Worm (Caenorhabditis elegans) whole organism, young adult: Measurements from ENCODE around the gene col-78.

Experiments used
- D2030.7 ChIP-seq: fragments of 200-800 bp; sonication (Bioruptor generic); IDR thresholded peaks from 2 replicates; pipeline ENCODE4 v1.3.6; 2022; ENCODE audit warnings: missing genetic modification reagents, missing genetic modification characterization, missing compliant biosample characterization
- F52B5.7 ChIP-seq: sonication (generic microtip); optimal IDR thresholded peaks from 2 replicates; lab custom pipeline; 2016; ENCODE audit warnings: mild to moderate bottlenecking, missing genetic modification characterization, missing compliant biosample characterization
- K11D2.4 ChIP-seq: fragments of 200-800 bp; sonication (Bioruptor generic); IDR thresholded peaks from 2 replicates; pipeline ENCODE4 v1.3.6; 2022; ENCODE audit warnings: missing genetic modification reagents, missing genetic modification characterization, missing compliant biosample characterization
- K12H6.12 ChIP-seq: fragments of 200-800 bp; sonication (Bioruptor generic); optimal IDR thresholded peaks from 2 replicates; lab custom pipeline; 2018; ENCODE audit warnings: mild to moderate bottlenecking, missing genetic modification characterization, missing compliant biosample characterization
- T26A5.8 ChIP-seq: sonication (generic microtip); optimal IDR thresholded peaks from 2 replicates; lab custom pipeline; 2016; ENCODE audit warnings: missing genetic modification characterization, missing compliant biosample characterization
- Y53F4B.3 ChIP-seq: fragments of 200-800 bp; sonication (Bioruptor generic); IDR thresholded peaks from 2 replicates; pipeline ENCODE4 v1.3.6; 2022; ENCODE audit warnings: missing genetic modification reagents, missing genetic modification characterization, missing compliant biosample characterization
- Y53G8AR.9 ChIP-seq: fragments of 200-800 bp; sonication (Bioruptor generic); conservative IDR thresholded peaks from 2 replicates; pipeline ENCODE4 v1.3.6; 2022; ENCODE audit warnings: missing genetic modification reagents, missing genetic modification characterization, missing compliant biosample characterization
- bed-1 ChIP-seq: fragments of 200-800 bp; sonication (Bioruptor generic); IDR thresholded peaks from 2 replicates; pipeline ENCODE4 v1.3.6; 2022; ENCODE audit warnings: missing genetic modification reagents, missing genetic modification characterization, missing compliant biosample characterization
- ceh-100 ChIP-seq: fragments of 200-800 bp; sonication (Bioruptor generic); IDR thresholded peaks from 2 replicates; pipeline ENCODE4 v1.3.6; 2022; ENCODE audit warnings: missing genetic modification reagents, missing genetic modification characterization, missing compliant biosample characterization
- dpl-1 ChIP-seq: fragments of 150-350 bp; optimal IDR thresholded peaks from 2 replicates; lab custom pipeline; 2014; ENCODE audit warnings: missing biosample characterization, missing genetic modification reagents, missing genetic modification characterization
- egl-18 ChIP-seq: fragments of 200-800 bp; sonication (Bioruptor generic); IDR thresholded peaks from 2 replicates; pipeline ENCODE4 v1.3.6; 2022; ENCODE audit warnings: missing genetic modification reagents, missing genetic modification characterization, missing compliant biosample characterization
- egrh-3 ChIP-seq: fragments of 200-800 bp; sonication (Bioruptor generic); IDR thresholded peaks from 2 replicates; pipeline ENCODE4 v1.3.6; 2022; ENCODE audit warnings: missing genetic modification reagents, missing genetic modification characterization, missing compliant biosample characterization
- ekl-4 ChIP-seq: fragments of 200-800 bp; sonication (Bioruptor generic); IDR thresholded peaks from 2 replicates; pipeline ENCODE4 v1.3.6; 2022; ENCODE audit warnings: missing genetic modification reagents, missing genetic modification characterization, missing compliant biosample characterization
- let-607 ChIP-seq, 2 experiments: fragments of 200-800 bp in 1 of 2; sonication (Bioruptor generic) in 1 of 2; sonication (generic microtip) in 1 of 2; optimal IDR thresholded peaks; 2 replicates each; lab custom pipeline; 2016 to 2018; ENCODE audit warnings: mild to moderate bottlenecking in 2 of 2, missing compliant biosample characterization in 2 of 2, missing genetic modification characterization in 2 of 2, moderate library complexity in 2 of 2, missing genotype in 1 of 2
- lsl-1 ChIP-seq: fragments of 200-800 bp; sonication (Bioruptor generic); optimal IDR thresholded peaks from 2 replicates; lab custom pipeline; 2018; ENCODE audit warnings: mild to moderate bottlenecking, missing genetic modification characterization, moderate library complexity, missing compliant biosample characterization
- mel-28 ChIP-seq: sonication (generic microtip); optimal IDR thresholded peaks from 2 replicates; lab custom pipeline; 2016; ENCODE audit warnings: borderline replicate concordance, mild to moderate bottlenecking, missing genetic modification characterization, missing compliant biosample characterization
- mes-4 ChIP-seq: sonication (generic microtip); optimal IDR thresholded peaks from 2 replicates; lab custom pipeline; 2016; ENCODE audit warnings: missing genotype, missing genetic modification characterization, missing compliant biosample characterization
- nfya-2 ChIP-seq: fragments of 200-800 bp; sonication (Bioruptor generic); IDR thresholded peaks from 2 replicates; pipeline ENCODE4 v1.3.6; 2022; ENCODE audit warnings: missing genetic modification reagents, missing genetic modification characterization, missing compliant biosample characterization
- nhr-27 ChIP-seq: fragments of 200-800 bp; sonication (Bioruptor generic); optimal IDR thresholded peaks from 2 replicates; lab custom pipeline; 2018; ENCODE audit warnings: mild to moderate bottlenecking, missing genetic modification characterization, moderate library complexity, missing compliant biosample characterization
- nhr-80 ChIP-seq: sonication (generic microtip); optimal IDR thresholded peaks from 2 replicates; lab custom pipeline; 2016; ENCODE audit warnings: missing genetic modification characterization, missing compliant biosample characterization
- nhr-90 ChIP-seq: sonication (generic microtip); optimal IDR thresholded peaks from 2 replicates; lab custom pipeline; 2016; ENCODE audit warnings: missing genotype, mild to moderate bottlenecking, missing genetic modification characterization, missing compliant biosample characterization
- pha-4 ChIP-seq: fragments of 150-350 bp; sonication (generic microtip); optimal IDR thresholded peaks from 2 replicates; lab custom pipeline; 2014; ENCODE audit warnings: missing biosample characterization, missing genetic modification reagents, missing genetic modification characterization
- rcor-1 ChIP-seq: fragments of 200-800 bp; sonication (Bioruptor generic); IDR thresholded peaks from 2 replicates; pipeline ENCODE4 v1.3.6; 2022; ENCODE audit warnings: missing genetic modification reagents, missing genetic modification characterization, missing compliant biosample characterization
- snpc-1.1 ChIP-seq: sonication (generic microtip); optimal IDR thresholded peaks from 2 replicates; lab custom pipeline; 2017; ENCODE audit warnings: missing genetic modification characterization, mild to moderate bottlenecking, missing compliant biosample characterization, antibody characterized with exemption, moderate library complexity, missing genotype, missing genetic modification reagents; ENCODE audit not compliant: insufficient read depth
- snpc-4 ChIP-seq, 5 experiments: fragments of 150-350 bp in 1 of 5; sonication (generic microtip) in 4 of 5; optimal IDR thresholded peaks; 2 replicates each; lab custom pipeline; 2014 to 2018; ENCODE audit warnings: missing genetic modification characterization in 5 of 5, missing biosample characterization in 3 of 5, antibody characterized with exemption in 2 of 5, mild to moderate bottlenecking in 2 of 5, missing compliant biosample characterization in 2 of 5, missing genotype in 2 of 5, moderate library complexity in 2 of 5, missing genetic modification reagents in 1 of 5
- tbp1 ChIP-seq: fragments of 200-800 bp; sonication (Bioruptor generic); optimal IDR thresholded peaks from 2 replicates; lab custom pipeline; 2018; ENCODE audit warnings: mild to moderate bottlenecking, missing genetic modification characterization, missing compliant biosample characterization
- xnd-1 ChIP-seq: sonication (generic microtip); optimal IDR thresholded peaks from 2 replicates; lab custom pipeline; 2016; ENCODE audit warnings: missing genotype, missing genetic modification reagents, missing genetic modification characterization, missing compliant biosample characterization
- ztf-18 ChIP-seq: sonication (generic microtip); optimal IDR thresholded peaks from 2 replicates; lab custom pipeline; 2016; ENCODE audit warnings: missing genotype, mild to moderate bottlenecking, missing genetic modification characterization, missing compliant biosample characterization
- ztf-28 ChIP-seq: fragments of 200-800 bp; sonication (Bioruptor generic); IDR thresholded peaks from 2 replicates; pipeline ENCODE4 v1.3.6; 2022; ENCODE audit warnings: missing genetic modification reagents, missing genetic modification characterization, missing compliant biosample characterization

col-78 gene

ce11 chrII:9196325-9196724, 44.0 kb downstream of the col-78 start:
- TF ChIP-seq F52B5.7 (tag; lab: Kevin White, UChicago) (no peak), Y53F4B.3 (no peak), snpc-4 (GFP tag; optimal IDR thresholded peaks at IDR 0.05; lab: Kevin White, UChicago) (no peak), snpc-4 (tag; optimal IDR thresholded peaks at IDR 0.05; lab: Kevin White, UChicago) (peak in 1 of 4 experiments; percentile 1), let-607 (tag; optimal IDR thresholded peaks at IDR 0.05; lab: Kevin White, UChicago) (peak in 1 of 2 experiments; percentile 17), nhr-80 (tag; lab: Kevin White, UChicago) (peak; percentile 85), ekl-4 (no peak), nfya-2 (GFP tag; lab: Robert Waterston, UW) (no peak), nhr-90 (tag; lab: Kevin White, UChicago) (no peak), tbp1 (GFP tag; lab: Kevin White, UChicago) (no peak), Y53G8AR.9 (no peak), T26A5.8 (no peak), ztf-28 (GFP tag; lab: Robert Waterston, UW) (no peak)

ce11 chrII:9197212-9197611, 44.9 kb downstream of the col-78 start, which contains the start of gene let-23:
Gene let-23, plus strand, starts transcription at chrII:9197512.
- TF ChIP-seq rcor-1 (no peak), pha-4 (no peak), egl-18 (no peak), K11D2.4 (GFP tag; lab: Robert Waterston, UW) (no peak), xnd-1 (tag; lab: Kevin White, UChicago) (no peak), ceh-100 (GFP tag; lab: Robert Waterston, UW) (no peak), snpc-1.1 (no peak), mes-4 (no peak), bed-1 (GFP tag; lab: Robert Waterston, UW) (no peak), nhr-27 (tag; lab: Kevin White, UChicago) (no peak), egrh-3 (no peak), D2030.7 (GFP tag; lab: Robert Waterston, UW) (no peak), dpl-1 (GFP tag; lab: Kevin White, UChicago) (no peak), ztf-18 (no peak), lsl-1 (GFP tag; lab: Kevin White, UChicago) (no peak), K12H6.12 (tag; lab: Kevin White, UChicago) (no peak), mel-28 (tag; lab: Kevin White, UChicago) (no peak)
